Fruit fly (Drosophila melanogaster) Kc167 (cell line): ENCODE results near the gene dpr3.

Experiments used
- Myc ChIP-seq: fragments of >200 bp; optimal IDR thresholded peaks from 2 replicates; lab custom pipeline; 2017; ENCODE audit warnings: missing external identifiers
- Sin3A ChIP-seq: fragments of >200 bp; optimal IDR thresholded peaks from 2 replicates; lab custom pipeline; 2018; ENCODE audit warnings: missing external identifiers
- h ChIP-seq: fragments of >200 bp; optimal IDR thresholded peaks from 3 replicates; lab custom pipeline; 2018; ENCODE audit warnings: missing external identifiers
- insv ChIP-seq: fragments of >200 bp; optimal IDR thresholded peaks from 3 replicates; lab custom pipeline; 2018; ENCODE audit warnings: missing external identifiers
- psq ChIP-seq: fragments of >200 bp; optimal IDR thresholded peaks from 2 replicates; lab custom pipeline; 2017; ENCODE audit warnings: missing external identifiers
- ttk ChIP-seq: sonication (Bioruptor generic); optimal IDR thresholded peaks from 2 replicates; lab custom pipeline; 2017; ENCODE audit warnings: missing external identifiers

- no peak for TF ChIP-seq h
- TF ChIP-seq Myc (lab: Kevin White, UChicago) = no peak
- no peak for TF ChIP-seq psq (lab: Kevin White, UChicago)
- no peak for TF ChIP-seq ttk (lab: Kevin White, UChicago)
- no peak for TF ChIP-seq insv
- TF ChIP-seq Sin3A (lab: Kevin White, UChicago) = no peak
These were observed 20.7 kb upstream of the dpr3 start, which contains the start of gene Glyp for dm6 chr2L:2130157-2130987.
